Fruit fly (Drosophila melanogaster) whole organism, embryonic: ENCODE data around the gene lectin-37Db.

ENCODE experiments used
- Awh ChIP-seq: fragments of 200-800 bp; sonication (Bioruptor generic); IDR thresholded peaks from 2 replicates; pipeline ENCODE4, ENCODE4 v1.3.6; 2022; ENCODE audit warnings: missing biosample characterization, missing genetic modification characterization
- CG10267 ChIP-seq: fragments of 200-800 bp; sonication (Bioruptor generic); optimal IDR thresholded peaks from 2 replicates; lab custom pipeline; 2018; ENCODE audit warnings: missing biosample characterization, mild to moderate bottlenecking, missing genetic modification characterization, moderate library complexity
- CG10431 ChIP-seq: fragments of 200-800 bp; sonication (Bioruptor generic); optimal IDR thresholded peaks from 3 replicates; lab custom pipeline; 2018; ENCODE audit warnings: missing biosample characterization, mild to moderate bottlenecking, missing genetic modification characterization
- CG11504 ChIP-seq: fragments of 200-800 bp; sonication (Bioruptor generic); optimal IDR thresholded peaks from 3 replicates; lab custom pipeline; 2019; ENCODE audit warnings: missing biosample characterization, mild to moderate bottlenecking, missing genetic modification characterization, moderate library complexity
- CG11560 ChIP-seq: fragments of 200-800 bp; sonication (Bioruptor generic); IDR thresholded peaks from 3 replicates; pipeline ENCODE4 v1.3.6; 2022; ENCODE audit warnings: missing biosample characterization, missing genetic modification characterization
- CG12219 ChIP-seq: fragments of 200-800 bp; sonication (Bioruptor generic); optimal IDR thresholded peaks from 3 replicates; lab custom pipeline; 2018; ENCODE audit warnings: missing biosample characterization, mild to moderate bottlenecking, missing genetic modification characterization
- CG12769 ChIP-seq: fragments of 200-800 bp; sonication (Bioruptor generic); optimal IDR thresholded peaks from 2 replicates; lab custom pipeline; 2019; ENCODE audit warnings: missing biosample characterization, mild to moderate bottlenecking, missing genetic modification characterization, moderate library complexity
- CG14014 ChIP-seq: fragments of 200-800 bp; sonication (Bioruptor generic); IDR thresholded peaks from 2 replicates; pipeline ENCODE4 v1.3.6; 2022; ENCODE audit warnings: missing biosample characterization, missing genetic modification characterization
- CG1602 ChIP-seq: fragments of 200-800 bp; sonication (Bioruptor generic); optimal IDR thresholded peaks from 3 replicates; lab custom pipeline; 2016; ENCODE audit warnings: missing biosample characterization, missing genetic modification characterization
- CG17385 ChIP-seq: fragments of 200-800 bp; sonication (Bioruptor generic); optimal IDR thresholded peaks from 3 replicates; lab custom pipeline; 2018; ENCODE audit warnings: missing biosample characterization, mild to moderate bottlenecking, missing genetic modification characterization
- CG17612 ChIP-seq: fragments of 200-800 bp; sonication (Bioruptor generic); IDR thresholded peaks from 2 replicates; pipeline ENCODE4 v1.3.6; 2022; ENCODE audit warnings: missing biosample characterization, missing genetic modification characterization
- CG17829 ChIP-seq: fragments of 200-800 bp; optimal IDR thresholded peaks from 2 replicates; lab custom pipeline; 2019; ENCODE audit warnings: missing biosample characterization, mild to moderate bottlenecking, missing genetic modification characterization, moderate library complexity
- CG18011 ChIP-seq: fragments of 200-800 bp; sonication (Bioruptor generic); optimal IDR thresholded peaks from 2 replicates; lab custom pipeline; 2017; ENCODE audit warnings: missing biosample characterization, missing genetic modification characterization, mild to moderate bottlenecking, moderate library complexity, missing genotype
- CG18262 ChIP-seq: fragments of 200-800 bp; optimal IDR thresholded peaks from 3 replicates; lab custom pipeline; 2019; ENCODE audit warnings: missing biosample characterization, mild to moderate bottlenecking, missing genetic modification characterization, moderate library complexity
- CG2202 ChIP-seq: fragments of 200-800 bp; sonication (Bioruptor generic); optimal IDR thresholded peaks from 2 replicates; lab custom pipeline; 2018; ENCODE audit warnings: missing biosample characterization, mild to moderate bottlenecking, missing genetic modification characterization
- CG3407 ChIP-seq: fragments of 200-800 bp; sonication (Bioruptor generic); optimal IDR thresholded peaks from 2 replicates; lab custom pipeline; 2018; ENCODE audit warnings: missing biosample characterization, mild to moderate bottlenecking, missing genetic modification characterization
- CG4282 ChIP-seq: fragments of 200-800 bp; sonication (Bioruptor generic); optimal IDR thresholded peaks from 2 replicates; lab custom pipeline; 2016; ENCODE audit warnings: missing biosample characterization, missing genetic modification characterization
- CG4820 ChIP-seq: fragments of 200-800 bp; sonication (Bioruptor generic); optimal IDR thresholded peaks from 3 replicates; lab custom pipeline; 2016; ENCODE audit warnings: missing biosample characterization, missing genetic modification characterization
- CG6272 ChIP-seq: fragments of 200-800 bp; sonication (Bioruptor generic); IDR thresholded peaks from 2 replicates; pipeline ENCODE4 v1.3.6; 2022; ENCODE audit warnings: missing biosample characterization, missing genetic modification characterization
- CG6813 ChIP-seq: fragments of 200-800 bp; sonication (Bioruptor generic); optimal IDR thresholded peaks from 2 replicates; lab custom pipeline; 2017; ENCODE audit warnings: missing biosample characterization, missing genetic modification characterization, mild to moderate bottlenecking, moderate library complexity, missing genetic modification reagents
- CG7357 ChIP-seq: fragments of 200-800 bp; sonication (Bioruptor generic); IDR thresholded peaks from 3 replicates; pipeline ENCODE4 v1.3.6; 2022; ENCODE audit warnings: missing biosample characterization, missing genetic modification characterization
- CG7928 ChIP-seq: fragments of 200-800 bp; sonication (Bioruptor generic); optimal IDR thresholded peaks from 2 replicates; lab custom pipeline; 2017; ENCODE audit warnings: missing biosample characterization, mild to moderate bottlenecking, missing genetic modification characterization
- CG8359 ChIP-seq: fragments of 200-800 bp; sonication (Bioruptor generic); optimal IDR thresholded peaks from 2 replicates; lab custom pipeline; 2017; ENCODE audit warnings: missing biosample characterization, mild to moderate bottlenecking, missing genetic modification characterization, borderline replicate concordance
- CG8388 ChIP-seq: fragments of 200-800 bp; sonication (Bioruptor generic); optimal IDR thresholded peaks from 2 replicates; lab custom pipeline; 2019; ENCODE audit warnings: missing biosample characterization, mild to moderate bottlenecking, missing genetic modification characterization, moderate library complexity
- CG8944 ChIP-seq: fragments of 200-800 bp; sonication (Bioruptor generic); optimal IDR thresholded peaks from 3 replicates; lab custom pipeline; 2016; ENCODE audit warnings: missing biosample characterization, missing genetic modification characterization
- CG9876 ChIP-seq: fragments of 200-800 bp; sonication (Bioruptor generic); optimal IDR thresholded peaks from 2 replicates; lab custom pipeline; 2016; ENCODE audit warnings: missing biosample characterization, missing genetic modification characterization
- D19B ChIP-seq: fragments of 200-800 bp; sonication (Bioruptor generic); optimal IDR thresholded peaks from 2 replicates; lab custom pipeline; 2017; ENCODE audit warnings: missing biosample characterization, mild to moderate bottlenecking, missing genetic modification characterization
- Elba2 ChIP-seq: fragments of 200-800 bp; sonication (Bioruptor generic); optimal IDR thresholded peaks from 3 replicates; lab custom pipeline; 2016; ENCODE audit warnings: missing biosample characterization, missing genetic modification characterization
- Ets97D ChIP-seq: fragments of 200-800 bp; sonication (Bioruptor generic); optimal IDR thresholded peaks from 3 replicates; lab custom pipeline; 2016; ENCODE audit warnings: missing biosample characterization, missing genetic modification characterization
- Hmx ChIP-seq: fragments of 200-800 bp; sonication (Bioruptor generic); optimal IDR thresholded peaks from 2 replicates; lab custom pipeline; 2016; ENCODE audit warnings: missing biosample characterization, missing genetic modification characterization
- Lhr ChIP-seq: fragments of 200-800 bp; sonication (Bioruptor generic); optimal IDR thresholded peaks from 3 replicates; lab custom pipeline; 2017; ENCODE audit warnings: mild to moderate bottlenecking, missing biosample characterization, missing genetic modification reagents, missing genetic modification characterization
- PHDP ChIP-seq: fragments of 200-800 bp; sonication (Bioruptor generic); optimal IDR thresholded peaks from 3 replicates; lab custom pipeline; 2018; ENCODE audit warnings: missing biosample characterization, mild to moderate bottlenecking, missing genetic modification characterization, moderate library complexity
- Sry-β ChIP-seq: fragments of 200-800 bp; sonication (Bioruptor generic); optimal IDR thresholded peaks from 2 replicates; lab custom pipeline; 2018; ENCODE audit warnings: missing biosample characterization, mild to moderate bottlenecking, missing genetic modification characterization, moderate library complexity
- TFAM ChIP-seq: fragments of 200-800 bp; sonication (Bioruptor generic); optimal IDR thresholded peaks from 2 replicates; lab custom pipeline; 2017; ENCODE audit warnings: missing biosample characterization, missing genetic modification characterization, inconsistent platforms
- ash1 ChIP-seq: fragments of 200-800 bp; sonication (Bioruptor generic); optimal IDR thresholded peaks from 2 replicates; lab custom pipeline; 2018; ENCODE audit warnings: missing biosample characterization, mild to moderate bottlenecking, missing genetic modification characterization
- crol ChIP-seq: fragments of 200-800 bp; sonication (Bioruptor generic); IDR thresholded peaks from 2 replicates; pipeline ENCODE4 v1.3.6; 2022; ENCODE audit warnings: missing biosample characterization, missing genetic modification characterization
- disco-r ChIP-seq: fragments of 200-800 bp; sonication (Bioruptor generic); optimal IDR thresholded peaks from 2 replicates; lab custom pipeline; 2016; ENCODE audit warnings: missing biosample characterization, missing genetic modification characterization
- grn ChIP-seq: fragments of 200-800 bp; sonication (Bioruptor generic); optimal IDR thresholded peaks from 3 replicates; lab custom pipeline; 2017; ENCODE audit warnings: missing biosample characterization, missing genetic modification characterization
- inv ChIP-seq: fragments of 200-800 bp; sonication (Bioruptor generic); IDR thresholded peaks from 2 replicates; pipeline ENCODE4 v1.3.6; 2022; ENCODE audit warnings: missing biosample characterization, missing genetic modification characterization; ENCODE audit not compliant: partially characterized antibody
- kni ChIP-seq: fragments of 200-800 bp; sonication (Bioruptor generic); optimal IDR thresholded peaks from 3 replicates; lab custom pipeline; 2017; ENCODE audit warnings: mild to moderate bottlenecking, missing biosample characterization, missing genetic modification reagents, missing genetic modification characterization
- pan ChIP-seq, 4 experiments: fragments of >200 bp in 3 of 4; fragments of 200-800 bp in 1 of 4; sonication (Bioruptor generic) in 1 of 4; optimal IDR thresholded peaks in 3 of 4; IDR thresholded peaks in 1 of 4; 2 replicates each; pipeline versions ENCODE4 v1.3.6 to Lab custom; 2017 to 2022; ENCODE audit warnings: missing biosample characterization in 2 of 4, missing genetic modification characterization in 2 of 4, mixed read lengths in 1 of 4
- prd ChIP-seq, 3 experiments: fragments of >200 bp in 2 of 3; fragments of 200-800 bp in 1 of 3; sonication (Bioruptor generic) in 1 of 3; optimal IDR thresholded peaks in 2 of 3; IDR thresholded peaks in 1 of 3; 2 replicates in 2 of 3; 3 replicates in 1 of 3; pipeline versions ENCODE4 v1.3.6 to Lab custom; 2017 to 2022; ENCODE audit warnings: missing biosample characterization in 1 of 3, missing genetic modification characterization in 1 of 3
- psq ChIP-seq: fragments of 200-800 bp; sonication (Bioruptor generic); optimal IDR thresholded peaks from 2 replicates; lab custom pipeline; 2017; ENCODE audit warnings: missing biosample characterization, missing genetic modification characterization
- sens ChIP-seq: fragments of 200-800 bp; sonication (Bioruptor generic); peaks from one replicate; lab custom pipeline; 2016; ENCODE audit warnings: missing biosample characterization, missing genetic modification characterization
- seq ChIP-seq: fragments of 200-800 bp; sonication (Bioruptor generic); IDR thresholded peaks from 2 replicates; pipeline ENCODE4 v1.3.6; 2022; ENCODE audit warnings: missing biosample characterization, missing genetic modification characterization
- sqz ChIP-seq: fragments of 200-800 bp; sonication (Bioruptor generic); optimal IDR thresholded peaks from 3 replicates; lab custom pipeline; 2018; ENCODE audit warnings: missing biosample characterization, mild to moderate bottlenecking, missing genetic modification characterization
- stc ChIP-seq: fragments of 200-800 bp; sonication (Bioruptor generic); IDR thresholded peaks from 2 replicates; pipeline ENCODE4 v1.3.6; 2022; ENCODE audit warnings: missing biosample characterization, missing genetic modification characterization

The lectin-37Db gene

DNA sequence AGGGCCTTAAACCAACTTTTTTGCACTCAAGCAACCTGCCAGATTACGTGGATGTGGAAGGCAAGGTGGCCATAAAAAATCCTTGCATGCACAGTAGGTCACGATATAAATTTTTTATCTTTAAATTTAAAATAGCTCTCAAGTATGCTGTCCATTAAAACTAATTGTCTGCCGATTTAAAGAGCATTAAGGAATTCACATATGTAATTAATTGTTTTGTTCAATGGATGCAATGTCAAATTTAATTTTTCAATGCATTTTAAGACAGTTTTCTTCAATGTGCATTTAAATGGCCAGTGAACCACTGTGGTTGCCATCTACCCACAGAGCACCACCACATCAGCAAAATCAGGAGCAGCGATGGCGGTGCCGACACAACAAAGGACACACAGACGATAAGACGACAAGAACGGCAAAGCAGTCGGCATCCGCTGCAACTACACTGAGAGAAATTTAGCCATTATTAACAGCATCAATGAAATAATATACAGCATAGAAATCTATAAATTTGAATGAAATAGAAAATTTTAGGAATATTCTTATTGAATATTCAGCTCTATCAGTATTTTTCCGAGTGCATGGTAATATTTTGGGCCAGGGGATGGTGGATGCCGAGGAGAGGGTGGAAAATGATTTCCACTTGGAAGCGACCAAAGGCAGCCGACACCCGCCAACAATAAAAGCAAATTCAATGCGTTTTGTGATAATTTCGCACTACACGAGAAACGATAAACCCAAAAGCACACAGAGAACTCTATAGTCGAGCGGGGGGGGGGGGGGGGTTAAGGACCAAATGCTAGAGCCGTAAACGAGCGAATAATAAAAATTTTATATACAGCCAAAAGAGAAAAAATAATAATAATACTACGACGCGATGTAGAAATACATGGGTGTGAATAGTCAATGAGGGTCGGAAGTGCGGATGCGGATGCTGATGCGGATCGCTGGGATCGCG, 41.5 kb upstream of the lectin-37Db start (continued):
- TF ChIP-seq CG9876 (GFP tag; lab: Kevin White, UChicago) (no peak), CG17385 (GFP tag; lab: Kevin White, UChicago) (peak; percentile 20), CG6272 (no peak), CG6813 (peak; percentile 35), CG8359 (peak; percentile 14), Sry-β (no peak), crol (peak; percentile 64), CG12769 (peak; percentile 44), CG7928 (GFP tag; lab: Kevin White, UChicago) (no peak), kni (no peak), psq (GFP tag; lab: Kevin White, UChicago) (no peak), D19B (GFP tag; lab: Kevin White, UChicago) (no peak), CG10431 (GFP tag; lab: Kevin White, UChicago) (no peak), CG7357 (GFP tag; lab: Robert Waterston, UW) (no peak), CG18262 (tag; lab: Kevin White, UChicago) (peak; percentile 75), Lhr (GFP tag; lab: Kevin White, UChicago) (peak; percentile 8), sqz (GFP tag; lab: Kevin White, UChicago) (peak; percentile 49), CG4820 (GFP tag; lab: Kevin White, UChicago) (peak; percentile 19), seq (GFP tag; lab: Robert Waterston, UW) (0 out of 2 replicates have a peak, but pooled peaks have one; percentile 24), Elba2 (GFP tag; lab: Kevin White, UChicago) (peak; percentile 14), CG17612 (no peak), ash1 (no peak), CG8388 (peak; percentile 59), CG1602 (GFP tag; lab: Kevin White, UChicago) (peak; percentile 31), sens (peak; percentile 90), CG18011 (GFP tag; lab: Kevin White, UChicago) (no peak), inv (GFP tag; lab: Robert Waterston, UW) (no peak), CG17829 (tag; lab: Kevin White, UChicago) (peak; percentile 70), PHDP (tag; lab: Kevin White, UChicago) (peak; percentile 38), CG11504 (tag; lab: Kevin White, UChicago) (peak; percentile 53), Awh (GFP tag; lab: Robert Waterston, UW) (peak; percentile 59; the same call in 1 of the 2 replicates), CG8944 (GFP tag; lab: Kevin White, UChicago) (no peak), Hmx (GFP tag; lab: Kevin White, UChicago) (no peak), CG2202 (tag; lab: Kevin White, UChicago) (peak; percentile 50), pan (optimal IDR thresholded peaks at IDR 0.05; lab: Kevin White, UChicago) (no peak), pan (GFP tag; optimal IDR thresholded peaks at IDR 0.05 in 1 of 2, IDR thresholded peaks at IDR 0.05 in 1 of 2) (peak in 1 of 2 experiments; percentile 44), stc (no peak), CG11560 (tag; lab: Robert Waterston, UW) (no peak), Ets97D (no peak), prd (optimal IDR thresholded peaks at IDR 0.05; lab: Kevin White, UChicago) (no peak), prd (GFP tag; IDR thresholded peaks at IDR 0.05; lab: Robert Waterston, UW) (peak; percentile 89), CG10267 (tag; lab: Kevin White, UChicago) (peak; percentile 57), CG4282 (GFP tag; lab: Kevin White, UChicago) (no peak), CG3407 (GFP tag; lab: Kevin White, UChicago) (peak; percentile 16), CG14014 (GFP tag; lab: Robert Waterston, UW) (no peak), TFAM (no peak), CG12219 (GFP tag; lab: Kevin White, UChicago) (peak; percentile 36), grn (GFP tag; lab: Kevin White, UChicago) (no peak), disco-r (GFP tag; lab: Kevin White, UChicago) (no peak)
